Worm (Caenorhabditis elegans): ENCODE data around the gene srd-36.

The srd-36 gene

ce11 chrX:13306869-13307446, 12.4 kb upstream of the srd-36 start (continued):
- peak; percentile 91 for TF ChIP-seq npax-4 (tag; optimal IDR thresholded peaks at IDR 0.05)
- TF ChIP-seq hlh-15 (tag; optimal IDR thresholded peaks at IDR 0.05) = peak; percentile 87
- TF ChIP-seq pha-4 (tag; optimal IDR thresholded peaks at IDR 0.05) = no peak
- peak; percentile 93 for TF ChIP-seq pat-9 (tag; optimal IDR thresholded peaks at IDR 0.05)
- TF ChIP-seq ceh-48 (tag; optimal IDR thresholded peaks at IDR 0.05) = peak; percentile 80
- peak; percentile 74 for TF ChIP-seq pag-3 (tag; optimal IDR thresholded peaks at IDR 0.05; ENCODE audit: borderline replicate concordance)
- peak; percentile 90 for TF ChIP-seq Y22D7AL.16 (tag; optimal IDR thresholded peaks at IDR 0.05)
- peak; percentile 83 for TF ChIP-seq fkh-10 (GFP tag; optimal IDR thresholded peaks at IDR 0.05)
- peak; percentile 94 for TF ChIP-seq ceh-6 (GFP tag; optimal IDR thresholded peaks at IDR 0.05)
- TF ChIP-seq ztf-16 (tag; optimal IDR thresholded peaks at IDR 0.05) = peak; percentile 88
- TF ChIP-seq unc-86 (tag; optimal IDR thresholded peaks at IDR 0.05) = peak; percentile 91
- peak; percentile 85 for TF ChIP-seq tbx-2 (tag; optimal IDR thresholded peaks at IDR 0.05)
- peak; percentile 29 for TF ChIP-seq tbx-7 (tag; optimal IDR thresholded peaks at IDR 0.05)
- peak; percentile 87 for TF ChIP-seq fax-1 (tag; optimal IDR thresholded peaks at IDR 0.05)
- TF ChIP-seq ceh-30 (tag; optimal IDR thresholded peaks at IDR 0.05) = peak; percentile 54
- TF ChIP-seq nhr-11 (tag; optimal IDR thresholded peaks at IDR 0.05) = no peak
- peak; percentile 71 for TF ChIP-seq hlh-30 (tag; optimal IDR thresholded peaks at IDR 0.05; ENCODE audit: insufficient read depth)
- peak; percentile 62 for TF ChIP-seq unc-55 (GFP tag; optimal IDR thresholded peaks at IDR 0.05)
- TF ChIP-seq F13H6.1 (tag; optimal IDR thresholded peaks at IDR 0.05) = peak; percentile 72
- peak; percentile 95 for TF ChIP-seq dve-1 (tag; optimal IDR thresholded peaks at IDR 0.05)
- TF ChIP-seq pros-1 (tag; optimal IDR thresholded peaks at IDR 0.05) = peak; percentile 66
- no peak for TF ChIP-seq ceh-22 (tag; optimal IDR thresholded peaks at IDR 0.05)
- TF ChIP-seq ahr-1 (tag; optimal IDR thresholded peaks at IDR 0.05) = peak; percentile 86
- TF ChIP-seq odd-2 (tag; optimal IDR thresholded peaks at IDR 0.05) = peak; percentile 69
- TF ChIP-seq sox-2 (GFP tag; IDR thresholded peaks at IDR 0.05) = peak; percentile 92
- peak; percentile 71 for TF ChIP-seq C08G9.2 (tag; optimal IDR thresholded peaks at IDR 0.05)
- peak; percentile 83 for TF ChIP-seq ceh-2 (tag; optimal IDR thresholded peaks at IDR 0.05)
- peak; percentile 91 for TF ChIP-seq ttx-3 (tag; optimal IDR thresholded peaks at IDR 0.05)
- TF ChIP-seq mec-3 (tag; optimal IDR thresholded peaks at IDR 0.05; ENCODE audit: borderline replicate concordance) = no peak
- peak; percentile 52 for TF ChIP-seq ets-4 (tag; optimal IDR thresholded peaks at IDR 0.05)
- TF ChIP-seq zip-5 (tag; optimal IDR thresholded peaks at IDR 0.05) = peak; percentile 67
- no peak for TF ChIP-seq ama-1 (optimal IDR thresholded peaks at IDR 0.05)
- peak; percentile 80 for TF ChIP-seq nfya-1 (tag; optimal IDR thresholded peaks at IDR 0.05)
- no peak for TF ChIP-seq elt-4 (tag; optimal IDR thresholded peaks at IDR 0.05)
- TF ChIP-seq lin-11 (tag; optimal IDR thresholded peaks at IDR 0.05) = peak; percentile 90
- TF ChIP-seq fkh-6 (tag; optimal IDR thresholded peaks at IDR 0.05) = peak; percentile 89
- TF ChIP-seq T23F11.4 (GFP tag; optimal IDR thresholded peaks at IDR 0.05) = peak; percentile 88
- peak; percentile 89 for TF ChIP-seq madf-2 (tag; optimal IDR thresholded peaks at IDR 0.05)
- TF ChIP-seq elt-2 (tag; optimal IDR thresholded peaks at IDR 0.05) = peak; percentile 94
- TF ChIP-seq pha-2 (tag; optimal IDR thresholded peaks at IDR 0.05) = peak; percentile 84
- no peak for TF ChIP-seq pax-1 (tag; optimal IDR thresholded peaks at IDR 0.05)
- peak; percentile 78 for TF ChIP-seq ceh-18 (tag; optimal IDR thresholded peaks at IDR 0.05)
- peak; percentile 77 for TF ChIP-seq ceh-9 (tag; optimal IDR thresholded peaks at IDR 0.05)
- peak; percentile 89 for TF ChIP-seq sox-4 (tag; optimal IDR thresholded peaks at IDR 0.05)
- TF ChIP-seq ceh-19 (GFP tag; optimal IDR thresholded peaks at IDR 0.05) = peak; percentile 90
- TF ChIP-seq rnt-1 (tag; optimal IDR thresholded peaks at IDR 0.05) = peak; percentile 80
- TF ChIP-seq dmd-4 (tag; optimal IDR thresholded peaks at IDR 0.05; ENCODE audit: borderline replicate concordance) = peak; percentile 89
- TF ChIP-seq ceh-14 (tag; optimal IDR thresholded peaks at IDR 0.05) = peak; percentile 78

Data from whole organism, late embryonic.